Worm (Caenorhabditis elegans) whole organism, late embryonic: ENCODE data around the gene ilys-6.

ENCODE experiments used
- ama-1 ChIP-seq: fragments of 150-350 bp; optimal IDR thresholded peaks from 2 replicates; lab custom pipeline; 2014
- ceh-30 ChIP-seq: fragments of 150-350 bp; optimal IDR thresholded peaks from 2 replicates; lab custom pipeline; 2014; ENCODE audit warnings: missing biosample characterization, missing genetic modification characterization
- ceh-45 ChIP-seq: fragments of 200-800 bp; sonication (Bioruptor generic); IDR thresholded peaks from 2 replicates; pipeline ENCODE4 v1.3.6; 2022; ENCODE audit warnings: missing genetic modification reagents, missing genetic modification characterization, missing compliant biosample characterization
- dve-1 ChIP-seq: sonication (generic microtip); optimal IDR thresholded peaks from 2 replicates; lab custom pipeline; 2017; ENCODE audit warnings: antibody characterized with exemption, mild to moderate bottlenecking, missing genetic modification characterization, missing compliant biosample characterization
- fkh-6 ChIP-seq: sonication (generic microtip); optimal IDR thresholded peaks from 2 replicates; lab custom pipeline; 2016; ENCODE audit warnings: missing genetic modification characterization, missing compliant biosample characterization
- hlh-30 ChIP-seq: sonication (generic microtip); optimal IDR thresholded peaks from 2 replicates; lab custom pipeline; 2017; ENCODE audit warnings: antibody characterized with exemption, missing genetic modification characterization, missing compliant biosample characterization; ENCODE audit not compliant: insufficient read depth
- nfya-1 ChIP-seq: sonication (generic microtip); optimal IDR thresholded peaks from 2 replicates; lab custom pipeline; 2017; ENCODE audit warnings: missing genetic modification characterization, mild to moderate bottlenecking, missing compliant biosample characterization, antibody characterized with exemption, moderate library complexity
- nhr-11 ChIP-seq: fragments of 150-350 bp; optimal IDR thresholded peaks from 2 replicates; lab custom pipeline; 2014; ENCODE audit warnings: missing biosample characterization, missing genetic modification characterization
- pha-2 ChIP-seq: sonication (generic microtip); optimal IDR thresholded peaks from 2 replicates; lab custom pipeline; 2017; ENCODE audit warnings: mild to moderate bottlenecking, missing genetic modification characterization, missing compliant biosample characterization
- pha-4 ChIP-seq: fragments of 150-350 bp; optimal IDR thresholded peaks from 2 replicates; lab custom pipeline; 2018; ENCODE audit warnings: missing biosample characterization, missing genetic modification reagents, missing genetic modification characterization
- rnt-1 ChIP-seq: sonication (generic microtip); optimal IDR thresholded peaks from 2 replicates; lab custom pipeline; 2016; ENCODE audit warnings: missing genetic modification characterization, missing compliant biosample characterization
- unc-3 ChIP-seq, 2 experiments: fragments of 200-800 bp in 1 of 2; sonication (Bioruptor generic) in 1 of 2; sonication (generic microtip) in 1 of 2; conservative IDR thresholded peaks in 1 of 2; optimal IDR thresholded peaks in 1 of 2; 2 replicates each; pipeline versions ENCODE4 v1.3.6 to Lab custom; 2016 to 2022; ENCODE audit warnings: missing compliant biosample characterization in 2 of 2, missing genetic modification characterization in 2 of 2, missing genetic modification reagents in 1 of 2

ce11 chrIV:4099773-4100172 lies 36.3 kb upstream of the ilys-6 start:
- TF ChIP-seq nhr-11 (no peak), unc-3 (GFP tag; conservative IDR thresholded peaks at IDR 0.05; lab: Robert Waterston, UW) (no peak), unc-3 (tag; optimal IDR thresholded peaks at IDR 0.05; lab: Kevin White, UChicago) (no peak), dve-1 (tag; lab: Kevin White, UChicago) (no peak), rnt-1 (tag; lab: Kevin White, UChicago) (no peak), pha-4 (tag; lab: Kevin White, UChicago) (no peak), ama-1 (lab: Kevin White, UChicago) (no peak), fkh-6 (tag; lab: Kevin White, UChicago) (no peak), hlh-30 (tag; lab: Kevin White, UChicago) (no peak), ceh-45 (GFP tag; lab: Robert Waterston, UW) (no peak), nfya-1 (tag; lab: Kevin White, UChicago) (no peak), pha-2 (tag; lab: Kevin White, UChicago) (no peak), ceh-30 (tag; lab: Kevin White, UChicago) (no peak)
